Worm (Caenorhabditis elegans) whole organism, L4 larva: ENCODE data around the gene T20D4.19.

ENCODE experiments used
- D1046.2 ChIP-seq: fragments of 200-800 bp; sonication (Bioruptor generic); IDR thresholded peaks from 2 replicates; pipeline ENCODE4 v1.3.6; 2022; ENCODE audit warnings: missing genetic modification characterization, missing compliant biosample characterization
- F10B5.3 ChIP-seq: sonication (generic microtip); optimal IDR thresholded peaks from 2 replicates; lab custom pipeline; 2016; ENCODE audit warnings: mild to moderate bottlenecking, missing genetic modification characterization, missing compliant biosample characterization
- F37D6.2 ChIP-seq: sonication (generic microtip); optimal IDR thresholded peaks from 2 replicates; lab custom pipeline; 2016; ENCODE audit warnings: mild to moderate bottlenecking, missing genetic modification characterization, missing compliant biosample characterization
- R02D3.7 ChIP-seq: fragments of 150-350 bp; sonication (generic microtip); optimal IDR thresholded peaks from 3 replicates; lab custom pipeline; 2014; ENCODE audit warnings: missing biosample characterization, missing genetic modification characterization
- T26A8.4 ChIP-seq: fragments of 200-800 bp; sonication (Bioruptor generic); IDR thresholded peaks from 2 replicates; pipeline ENCODE4 v1.3.6; 2022; ENCODE audit warnings: missing genetic modification characterization, missing compliant biosample characterization
- Y105C5A.15 ChIP-seq: fragments of 200-800 bp; sonication (Bioruptor generic); IDR thresholded peaks from 2 replicates; pipeline ENCODE4 v1.3.6; 2022; ENCODE audit warnings: missing genetic modification characterization, missing compliant biosample characterization
- ZK546.5 ChIP-seq, 2 experiments: sonication (generic microtip); optimal IDR thresholded peaks; 2 replicates each; lab custom pipeline; 2017; ENCODE audit warnings: missing biosample characterization in 2 of 2, missing genetic modification characterization in 2 of 2
- ceh-32 ChIP-seq: sonication (generic microtip); optimal IDR thresholded peaks from 2 replicates; lab custom pipeline; 2016; ENCODE audit warnings: mild to moderate bottlenecking, missing genetic modification characterization, missing compliant biosample characterization; ENCODE audit not compliant: poor library complexity
- daf-19 ChIP-seq: fragments of 200-800 bp; sonication (Bioruptor generic); conservative IDR thresholded peaks from 2 replicates; pipeline ENCODE4 v1.3.6; 2022; ENCODE audit warnings: missing genetic modification characterization, missing compliant biosample characterization
- dmd-6 ChIP-seq: fragments of 200-800 bp; sonication (Bioruptor generic); IDR thresholded peaks from 2 replicates; pipeline ENCODE4 v1.3.6; 2022; ENCODE audit warnings: missing genetic modification reagents, missing genetic modification characterization, missing compliant biosample characterization
- dmd-8 ChIP-seq: fragments of 200-800 bp; sonication (Bioruptor generic); IDR thresholded peaks from 2 replicates; pipeline ENCODE4 v1.3.6; 2022; ENCODE audit warnings: missing genetic modification characterization, missing compliant biosample characterization
- dpl-1 ChIP-seq: fragments of 150-350 bp; optimal IDR thresholded peaks from 2 replicates; lab custom pipeline; 2014; ENCODE audit warnings: missing biosample characterization, missing genetic modification reagents, missing genetic modification characterization
- fos-1 ChIP-seq: fragments of 150-350 bp; optimal IDR thresholded peaks from 2 replicates; lab custom pipeline; 2014; ENCODE audit warnings: missing biosample characterization, missing genetic modification characterization
- hlh-30 ChIP-seq: sonication (generic microtip); optimal IDR thresholded peaks from 2 replicates; lab custom pipeline; 2017; ENCODE audit warnings: antibody characterized with exemption, mild to moderate bottlenecking, missing genetic modification characterization, missing compliant biosample characterization; ENCODE audit not compliant: insufficient read depth
- hmg-1.1 ChIP-seq: fragments of 200-800 bp; sonication (Bioruptor generic); IDR thresholded peaks from 2 replicates; pipeline ENCODE4 v1.3.6; 2022; ENCODE audit warnings: missing genetic modification reagents, missing genetic modification characterization, missing compliant biosample characterization
- lim-7 ChIP-seq: fragments of 200-800 bp; sonication (Bioruptor generic); IDR thresholded peaks from 2 replicates; pipeline ENCODE4 v1.3.6; 2022; ENCODE audit warnings: missing genetic modification characterization, missing compliant biosample characterization
- lin-13 ChIP-seq: fragments of 150-350 bp; optimal IDR thresholded peaks from 2 replicates; lab custom pipeline; 2014; ENCODE audit warnings: missing biosample characterization, missing genetic modification reagents, missing genetic modification characterization
- lin-29 ChIP-seq: fragments of 200-800 bp; sonication (Bioruptor generic); IDR thresholded peaks from 2 replicates; pipeline ENCODE4 v1.3.6; 2022; ENCODE audit warnings: missing genetic modification reagents, missing genetic modification characterization, missing compliant biosample characterization
- lin-38 ChIP-seq: fragments of 200-800 bp; sonication (Bioruptor generic); IDR thresholded peaks from 2 replicates; pipeline ENCODE4 v1.3.6; 2022; ENCODE audit warnings: missing genetic modification reagents, missing genetic modification characterization, missing compliant biosample characterization
- lin-39 ChIP-seq: fragments of 150-350 bp; optimal IDR thresholded peaks from 2 replicates; lab custom pipeline; 2014; ENCODE audit warnings: missing biosample characterization, missing genetic modification reagents, missing genetic modification characterization
- lir-3 ChIP-seq: sonication (generic microtip); optimal IDR thresholded peaks from 2 replicates; lab custom pipeline; 2016; ENCODE audit warnings: mild to moderate bottlenecking, missing genetic modification characterization, missing compliant biosample characterization
- mdl-1 ChIP-seq, 2 experiments: fragments of 150-350 bp in 1 of 2; sonication (generic microtip) in 1 of 2; optimal IDR thresholded peaks; 2 replicates each; lab custom pipeline; 2014 to 2017; ENCODE audit warnings: missing biosample characterization in 2 of 2, missing genetic modification characterization in 2 of 2
- mep-1 ChIP-seq: fragments of 150-350 bp; sonication (generic microtip); optimal IDR thresholded peaks from 3 replicates; lab custom pipeline; 2014; ENCODE audit warnings: missing biosample characterization, missing genetic modification characterization
- mes-2 ChIP-seq: sonication (generic microtip); optimal IDR thresholded peaks from 2 replicates; lab custom pipeline; 2016; ENCODE audit warnings: missing genotype, mild to moderate bottlenecking, missing genetic modification characterization, missing compliant biosample characterization; ENCODE audit not compliant: poor library complexity, severe bottlenecking
- mxl-2 ChIP-seq: fragments of 200-800 bp; sonication (Bioruptor generic); conservative IDR thresholded peaks from 2 replicates; pipeline ENCODE4 v1.3.6; 2022; ENCODE audit warnings: missing genetic modification reagents, missing genetic modification characterization, missing compliant biosample characterization
- nhr-102 ChIP-seq: sonication (generic microtip); optimal IDR thresholded peaks from 2 replicates; lab custom pipeline; 2016; ENCODE audit warnings: mild to moderate bottlenecking, missing genetic modification characterization, moderate library complexity, missing compliant biosample characterization
- nhr-11 ChIP-seq: fragments of 150-350 bp; optimal IDR thresholded peaks from 2 replicates; lab custom pipeline; 2014; ENCODE audit warnings: missing biosample characterization, missing genetic modification characterization
- nhr-25 ChIP-seq: sonication (generic microtip); optimal IDR thresholded peaks from 2 replicates; lab custom pipeline; 2017; ENCODE audit warnings: missing genetic modification characterization, mild to moderate bottlenecking, missing compliant biosample characterization, antibody characterized with exemption, moderate library complexity, borderline replicate concordance; ENCODE audit not compliant: insufficient read depth
- nhr-41 ChIP-seq: fragments of 200-800 bp; sonication (Bioruptor generic); IDR thresholded peaks from 2 replicates; pipeline ENCODE4 v1.3.6; 2022; ENCODE audit warnings: missing genetic modification reagents, missing genetic modification characterization, missing compliant biosample characterization
- nhr-42 ChIP-seq: fragments of 200-800 bp; sonication (Bioruptor generic); IDR thresholded peaks from 2 replicates; pipeline ENCODE4 v1.3.6; 2022; ENCODE audit warnings: missing genetic modification characterization, missing compliant biosample characterization
- nhr-76 ChIP-seq: fragments of 150-350 bp; optimal IDR thresholded peaks from 2 replicates; lab custom pipeline; 2014; ENCODE audit warnings: missing biosample characterization, missing genetic modification characterization
- pqm-1 ChIP-seq: sonication (generic microtip); optimal IDR thresholded peaks from 2 replicates; lab custom pipeline; 2017; ENCODE audit warnings: missing biosample characterization, missing genetic modification characterization
- saeg-2 ChIP-seq: fragments of 200-800 bp; sonication (Bioruptor generic); IDR thresholded peaks from 2 replicates; pipeline ENCODE4 v1.3.6; 2022; ENCODE audit warnings: missing genetic modification reagents, missing genetic modification characterization, missing compliant biosample characterization
- set-16 ChIP-seq: fragments of 200-800 bp; sonication (Bioruptor generic); IDR thresholded peaks from 2 replicates; pipeline ENCODE4 v1.3.6; 2022; ENCODE audit warnings: missing genetic modification reagents, missing genetic modification characterization, missing compliant biosample characterization
- spr-1 ChIP-seq: sonication (generic microtip); optimal IDR thresholded peaks from 2 replicates; lab custom pipeline; 2016; ENCODE audit warnings: mild to moderate bottlenecking, missing genetic modification characterization, missing compliant biosample characterization
- spr-3 ChIP-seq: fragments of 200-800 bp; sonication (Bioruptor generic); optimal IDR thresholded peaks from 2 replicates; lab custom pipeline; 2018; ENCODE audit warnings: mild to moderate bottlenecking, missing genetic modification characterization, missing compliant biosample characterization
- tag-97 ChIP-seq: fragments of 200-800 bp; sonication (Bioruptor generic); IDR thresholded peaks from 2 replicates; pipeline ENCODE4 v1.3.6; 2022; ENCODE audit warnings: missing genetic modification characterization, missing compliant biosample characterization
- tra-1 ChIP-seq: fragments of 200-800 bp; sonication (Bioruptor generic); IDR thresholded peaks from 2 replicates; pipeline ENCODE4 v1.3.6; 2022; ENCODE audit warnings: missing genetic modification reagents, missing genetic modification characterization, missing compliant biosample characterization
- unc-130 ChIP-seq: sonication (generic microtip); optimal IDR thresholded peaks from 2 replicates; lab custom pipeline; 2016; ENCODE audit warnings: missing genetic modification reagents, missing genetic modification characterization, missing compliant biosample characterization
- unc-62 ChIP-seq, 3 experiments: fragments of 150-350 bp in 1 of 3; sonication (generic microtip); optimal IDR thresholded peaks in 2 of 3; peaks in 1 of 3; 1 replicate in 1 of 3; 2 replicates in 2 of 3; lab custom pipeline; 2014 to 2017; ENCODE audit warnings: missing biosample characterization in 3 of 3, missing genetic modification characterization in 3 of 3, missing genetic modification reagents in 3 of 3, missing genotype in 1 of 3
- vab-7 ChIP-seq: fragments of 200-800 bp; sonication (Bioruptor generic); IDR thresholded peaks from 2 replicates; pipeline ENCODE4 v1.3.6; 2022; ENCODE audit warnings: missing genetic modification reagents, missing genetic modification characterization, missing compliant biosample characterization
- zag-1 ChIP-seq: fragments of 150-350 bp; optimal IDR thresholded peaks from 2 replicates; lab custom pipeline; 2014; ENCODE audit warnings: missing biosample characterization, missing genetic modification characterization
- zfp-3 ChIP-seq: fragments of 200-800 bp; sonication (Bioruptor generic); conservative IDR thresholded peaks from 2 replicates; pipeline ENCODE4 v1.3.6; 2022; ENCODE audit warnings: missing genetic modification reagents, missing genetic modification characterization, missing compliant biosample characterization
- zip-11 ChIP-seq: fragments of 200-800 bp; sonication (Bioruptor generic); IDR thresholded peaks from 2 replicates; pipeline ENCODE4 v1.3.6; 2022; ENCODE audit warnings: missing genetic modification characterization, missing compliant biosample characterization
- ztf-11 ChIP-seq: fragments of 150-350 bp; optimal IDR thresholded peaks from 2 replicates; lab custom pipeline; 2014; ENCODE audit warnings: missing biosample characterization, missing genetic modification characterization
- ztf-7 ChIP-seq: fragments of 150-350 bp; optimal IDR thresholded peaks from 2 replicates; lab custom pipeline; 2014; ENCODE audit warnings: missing biosample characterization, missing genetic modification characterization

The T20D4.19 gene

ce11 chrV:3463514-3463913 lies 32.1 kb upstream of the T20D4.19 start, which contains the start of gene slc-28.1:
Gene slc-28.1 (plus strand): TSS chrV:3463814.
- no peak for TF ChIP-seq nhr-11 (tag; lab: Kevin White, UChicago)
- TF ChIP-seq lin-38 (GFP tag; lab: Robert Waterston, UW) = no peak
- no peak for TF ChIP-seq D1046.2
- no peak for TF ChIP-seq lir-3 (tag; lab: Kevin White, UChicago)
- TF ChIP-seq hmg-1.1 = no peak
- no peak for TF ChIP-seq daf-19 (GFP tag; lab: Robert Waterston, UW)
- no peak for TF ChIP-seq tra-1 (GFP tag; lab: Robert Waterston, UW)
- TF ChIP-seq zip-11 (GFP tag; lab: Robert Waterston, UW) = no peak
- TF ChIP-seq fos-1 (tag; lab: Kevin White, UChicago) = no peak
- TF ChIP-seq mes-2 (tag; lab: Kevin White, UChicago) = no peak
- TF ChIP-seq tag-97 (GFP tag; lab: Robert Waterston, UW) = no peak
- TF ChIP-seq F37D6.2 (tag; lab: Kevin White, UChicago) = no peak
- no peak for TF ChIP-seq nhr-102 (tag; lab: Kevin White, UChicago)
- TF ChIP-seq zfp-3 (GFP tag; lab: Robert Waterston, UW) = no peak
- no peak for TF ChIP-seq lim-7 (GFP tag; lab: Robert Waterston, UW)
- TF ChIP-seq zag-1 (tag; lab: Kevin White, UChicago) = no peak
- TF ChIP-seq, all 104 proteins: peak for 0

- TF ChIP-seq unc-62 (GFP tag; optimal IDR thresholded peaks at IDR 0.05 in 1 of 2; lab: Kevin White, UChicago) = no peak
- no peak for TF ChIP-seq unc-62 (tag; optimal IDR thresholded peaks at IDR 0.05; lab: Kevin White, UChicago)
- TF ChIP-seq lim-7 (GFP tag; lab: Robert Waterston, UW) = no peak
- no peak for TF ChIP-seq saeg-2
- no peak for TF ChIP-seq nhr-25 (tag; lab: Kevin White, UChicago)
- no peak for TF ChIP-seq nhr-76 (tag; lab: Kevin White, UChicago)
- TF ChIP-seq set-16 (GFP tag; lab: Robert Waterston, UW) = no peak
- TF ChIP-seq dmd-6 = no peak
- no peak for TF ChIP-seq nhr-42
- TF ChIP-seq ZK546.5 (tag; optimal IDR thresholded peaks at IDR 0.05; lab: Kevin White, UChicago) = no peak
- no peak for TF ChIP-seq pqm-1 (tag; lab: Kevin White, UChicago)
- no peak for TF ChIP-seq spr-3
- TF ChIP-seq nhr-41 (GFP tag; lab: Robert Waterston, UW) = no peak
- TF ChIP-seq mdl-1 (tag; optimal IDR thresholded peaks at IDR 0.05; lab: Kevin White, UChicago) = no peak
- no peak for TF ChIP-seq ceh-32
- no peak for TF ChIP-seq vab-7
- TF ChIP-seq nhr-102 (tag; lab: Kevin White, UChicago) = no peak
- TF ChIP-seq lin-13 = no peak
- no peak for TF ChIP-seq dpl-1
Observed at ce11 chrV:3459919-3460318, 28.5 kb upstream of the T20D4.19 start, which contains the start of gene slc-28.2. Gene slc-28.2 (plus strand): TSS chrV:3460219.

- TF ChIP-seq nhr-42 = no peak
- TF ChIP-seq lin-29 (GFP tag; lab: Robert Waterston, UW) = no peak
- TF ChIP-seq unc-130 (GFP tag; lab: Kevin White, UChicago) = no peak
- no peak for TF ChIP-seq T26A8.4 (GFP tag; lab: Robert Waterston, UW)
- TF ChIP-seq set-16 (GFP tag; lab: Robert Waterston, UW) = no peak
- TF ChIP-seq unc-62 (GFP tag; optimal IDR thresholded peaks at IDR 0.05 in 1 of 2; lab: Kevin White, UChicago) = peak in 1 of 2 experiments; percentile 2
- TF ChIP-seq unc-62 (tag; optimal IDR thresholded peaks at IDR 0.05; lab: Kevin White, UChicago) = no peak
- TF ChIP-seq tag-97 (GFP tag; lab: Robert Waterston, UW) = no peak
- TF ChIP-seq F10B5.3 (tag; lab: Kevin White, UChicago) = no peak
- no peak for TF ChIP-seq ztf-7 (tag; lab: Kevin White, UChicago)
- no peak for TF ChIP-seq spr-1 (tag; lab: Kevin White, UChicago)
- TF ChIP-seq lim-7 (GFP tag; lab: Robert Waterston, UW) = peak; percentile 67
- no peak for TF ChIP-seq hlh-30
- TF ChIP-seq mxl-2 (GFP tag; lab: Robert Waterston, UW) = no peak
- 0 out of 2 replicates have a peak, but pooled peaks have one; percentile 28 for TF ChIP-seq hmg-1.1
- TF ChIP-seq vab-7 = peak; percentile 51; the same call in 1 of the 2 replicates
- TF ChIP-seq D1046.2 = no peak
- 0 out of 2 replicates have a peak, but pooled peaks have one; percentile 28 for TF ChIP-seq daf-19 (GFP tag; lab: Robert Waterston, UW)
- no peak for TF ChIP-seq ztf-11 (tag; lab: Kevin White, UChicago)
- no peak for TF ChIP-seq Y105C5A.15 (GFP tag; lab: Robert Waterston, UW)
- no peak for TF ChIP-seq mep-1 (tag; lab: Kevin White, UChicago)
- TF ChIP-seq mdl-1 (tag; optimal IDR thresholded peaks at IDR 0.05; lab: Kevin White, UChicago) = no peak
- no peak for TF ChIP-seq R02D3.7 (tag; lab: Kevin White, UChicago)
- no peak for TF ChIP-seq dmd-8 (GFP tag; lab: Robert Waterston, UW)
- TF ChIP-seq lin-39 (tag; lab: Kevin White, UChicago) = no peak
Observed at ce11 chrV:3455135-3455747, 23.8 kb upstream of the T20D4.19 start.
